Worm (Caenorhabditis elegans): ENCODE measurements around the gene C05B5.17.

- TF ChIP-seq dao-5 (tag; optimal IDR thresholded peaks at IDR 0.05) (no peak), him-1 (tag; optimal IDR thresholded peaks at IDR 0.05) (no peak)
Measured at ce11 chrIII:10018007-10018406, 18.9 kb upstream of the C05B5.17 start.
